Worm (Caenorhabditis elegans): Measurements from ENCODE around the gene F29B9.7.
A peak's percentile ranks its signal among the peaks of the same experiment; 100 is the strongest.

Gene F29B9.7

ce11 chrIV:4649460-4649859 is at the start of gene F29B9.7:
Gene F29B9.7, plus strand, starts transcription at chrIV:4649760.
- no peak for TF ChIP-seq irx-1 (tag; optimal IDR thresholded peaks at IDR 0.05)
- TF ChIP-seq unc-98 (GFP tag; IDR thresholded peaks at IDR 0.05): no peak
- TF ChIP-seq xbp-1 (tag; optimal IDR thresholded peaks at IDR 0.05): no peak
- TF ChIP-seq lin-13 (GFP tag; optimal IDR thresholded peaks at IDR 0.05): no peak
- no peak for TF ChIP-seq grh-1 (GFP tag; IDR thresholded peaks at IDR 0.05)
- TF ChIP-seq swsn-7 (tag; optimal IDR thresholded peaks at IDR 0.05): no peak
- no peak for TF ChIP-seq mef-2 (tag; optimal IDR thresholded peaks at IDR 0.05)
- no peak for TF ChIP-seq lin-15B (tag; optimal IDR thresholded peaks at IDR 0.05)
- TF ChIP-seq skn-1 (tag; optimal IDR thresholded peaks at IDR 0.05): no peak
- no peak for TF ChIP-seq ceh-8 (GFP tag; optimal IDR thresholded peaks at IDR 0.05)
- TF ChIP-seq mdl-1 (tag; optimal IDR thresholded peaks at IDR 0.05): no peak
- TF ChIP-seq fkh-10 (GFP tag; optimal IDR thresholded peaks at IDR 0.05): no peak

ce11 chrIV:4602565-4602964 is 47.0 kb upstream of the F29B9.7 start, which contains the start of gene F19C7.4:
Gene F19C7.4, plus strand, starts transcription at chrIV:4602865.
- no peak for TF ChIP-seq nhr-71 (tag; optimal IDR thresholded peaks at IDR 0.05)
- TF ChIP-seq efl-1 (optimal IDR thresholded peaks at IDR 0.05): no peak
- peak in 1 of 2 experiments; percentile 67 for TF ChIP-seq efl-1 (GFP tag; optimal IDR thresholded peaks at IDR 0.05 in 1 of 2)

- TF ChIP-seq elt-2 (tag; optimal IDR thresholded peaks at IDR 0.05) (peak; percentile 34), skn-1 (tag; optimal IDR thresholded peaks at IDR 0.05) (no peak)
These were observed 44.0 kb upstream of the F29B9.7 start, which contains the start of gene nspg-10 for ce11 chrIV:4605608-4606007. Gene nspg-10, plus strand, starts transcription at chrIV:4605786.

- TF ChIP-seq lin-13 (GFP tag; optimal IDR thresholded peaks at IDR 0.05) (no peak), ets-5 (GFP tag; IDR thresholded peaks at IDR 0.05) (no peak), lin-15B (tag; optimal IDR thresholded peaks at IDR 0.05) (no peak), fkh-10 (GFP tag; optimal IDR thresholded peaks at IDR 0.05) (no peak), unc-98 (GFP tag; IDR thresholded peaks at IDR 0.05) (no peak), efl-3 (GFP tag; optimal IDR thresholded peaks at IDR 0.05) (no peak), egl-27 (tag; optimal IDR thresholded peaks at IDR 0.05) (no peak), nhr-85 (tag) (no peak), ces-1 (GFP tag; optimal IDR thresholded peaks at IDR 0.05) (no peak), nhr-77 (tag; optimal IDR thresholded peaks at IDR 0.05) (no peak), unc-62 (GFP tag; optimal IDR thresholded peaks at IDR 0.05) (no peak), zip-4 (GFP tag; optimal IDR thresholded peaks at IDR 0.05) (no peak)
These were observed 40.9 kb upstream of the F29B9.7 start for ce11 chrIV:4608661-4609060.

ce11 chrIV:4609568-4609967 is 40.0 kb upstream of the F29B9.7 start, which contains the start of gene col-110:
Gene col-110, minus strand, starts transcription at chrIV:4609668.
- TF ChIP-seq nhr-90 (tag; optimal IDR thresholded peaks at IDR 0.05; ENCODE audit: poor library complexity) (no peak), ztf-4 (tag; optimal IDR thresholded peaks at IDR 0.05) (no peak), efl-1 (optimal IDR thresholded peaks at IDR 0.05) (no peak), efl-1 (GFP tag; optimal IDR thresholded peaks at IDR 0.05 in 1 of 2) (no peak), elt-3 (tag; optimal IDR thresholded peaks at IDR 0.05) (no peak), dpl-1 (GFP tag; optimal IDR thresholded peaks at IDR 0.05) (no peak), aha-1 (tag; optimal IDR thresholded peaks at IDR 0.05) (no peak), unc-30 (tag; optimal IDR thresholded peaks at IDR 0.05) (no peak), xbp-1 (tag; optimal IDR thresholded peaks at IDR 0.05) (no peak), pag-3 (tag; optimal IDR thresholded peaks at IDR 0.05; ENCODE audit: borderline replicate concordance, insufficient read depth) (no peak)

ce11 chrIV:4611740-4612139 is 37.8 kb upstream of the F29B9.7 start:
- TF ChIP-seq nhr-85 (tag) (peak; percentile 62), efl-1 (optimal IDR thresholded peaks at IDR 0.05) (no peak), efl-1 (GFP tag; optimal IDR thresholded peaks at IDR 0.05 in 1 of 2) (peak in 1 of 2 experiments; percentile 39), aly-2 (tag; optimal IDR thresholded peaks at IDR 0.05) (no peak), fkh-8 (tag; optimal IDR thresholded peaks at IDR 0.05) (peak; percentile 48), nhr-47 (tag; optimal IDR thresholded peaks at IDR 0.05) (no peak), ceh-8 (GFP tag; optimal IDR thresholded peaks at IDR 0.05) (no peak), pax-3 (tag; optimal IDR thresholded peaks at IDR 0.05) (peak; percentile 61), dsc-1 (tag; optimal IDR thresholded peaks at IDR 0.05) (peak; percentile 61)
